Fruit fly (Drosophila melanogaster) whole organism, wandering third instar larva: ENCODE data around the gene Rga.

ENCODE experiments used
- Abd-B ChIP-seq: fragments of >200 bp; optimal IDR thresholded peaks from 2 replicates; lab custom pipeline; 2017; ENCODE audit warnings: missing biosample characterization, missing genetic modification characterization
- CG32264 ChIP-seq: fragments of 200-800 bp; sonication (Bioruptor generic); optimal IDR thresholded peaks from 2 replicates; lab custom pipeline; 2016; ENCODE audit warnings: missing biosample characterization, missing genetic modification characterization
- CG9705 ChIP-seq: fragments of 200-800 bp; sonication (Bioruptor generic); optimal IDR thresholded peaks from 2 replicates; lab custom pipeline; 2018; ENCODE audit warnings: missing biosample characterization, mild to moderate bottlenecking, missing genetic modification characterization
- CrebA ChIP-seq: fragments of 200-800 bp; sonication (Bioruptor generic); optimal IDR thresholded peaks from 2 replicates; lab custom pipeline; 2016; ENCODE audit warnings: missing biosample characterization, mild to moderate bottlenecking, missing genetic modification characterization, borderline replicate concordance
- Dfd ChIP-seq: fragments of >200 bp; optimal IDR thresholded peaks from 2 replicates; lab custom pipeline; 2017; ENCODE audit warnings: missing biosample characterization, missing genetic modification characterization
- Dif ChIP-seq: fragments of 200-275, 200-300 bp; sonication (Bioruptor generic); optimal IDR thresholded peaks from 2 replicates; lab custom pipeline; 2018; ENCODE audit warnings: missing biosample characterization, missing genetic modification characterization; ENCODE audit not compliant: partially characterized antibody
- GATAd ChIP-seq: sonication (Bioruptor generic); optimal IDR thresholded peaks from 2 replicates; lab custom pipeline; 2016; ENCODE audit warnings: missing biosample characterization, missing genetic modification characterization
- HLH106 ChIP-seq: fragments of 200-800 bp; optimal IDR thresholded peaks from 3 replicates; lab custom pipeline; 2019; ENCODE audit warnings: missing biosample characterization, mild to moderate bottlenecking, missing genetic modification characterization, moderate library complexity
- Hnf4 ChIP-seq: fragments of 200-800 bp; sonication (Bioruptor generic); optimal IDR thresholded peaks from 2 replicates; lab custom pipeline; 2016; ENCODE audit warnings: missing biosample characterization, mild to moderate bottlenecking, missing genetic modification characterization
- Hr78 ChIP-seq: fragments of >200 bp; optimal IDR thresholded peaks from 2 replicates; lab custom pipeline; 2017; ENCODE audit warnings: missing biosample characterization, missing genetic modification characterization
- Hr83 ChIP-seq: fragments of 200-300 bp; sonication (Bioruptor generic); optimal IDR thresholded peaks from 2 replicates; lab custom pipeline; 2016; ENCODE audit warnings: missing biosample characterization, mild to moderate bottlenecking, missing genetic modification characterization, moderate library complexity; ENCODE audit not compliant: poor library complexity, severe bottlenecking
- Jra ChIP-seq: sonication (Bioruptor generic); optimal IDR thresholded peaks from 2 replicates; lab custom pipeline; 2016; ENCODE audit warnings: missing biosample characterization, missing genetic modification characterization
- Mio ChIP-seq: sonication (Bioruptor generic); optimal IDR thresholded peaks from 2 replicates; lab custom pipeline; 2016; ENCODE audit warnings: missing biosample characterization, missing genetic modification characterization
- Myc ChIP-seq: fragments of >200 bp; optimal IDR thresholded peaks from 2 replicates; lab custom pipeline; 2017
- N ChIP-seq: fragments of >200 bp; optimal IDR thresholded peaks from 2 replicates; lab custom pipeline; 2018; ENCODE audit warnings: missing biosample characterization, missing external identifiers, missing genetic modification characterization
- OdsH ChIP-seq: fragments of 200-800 bp; sonication (Bioruptor generic); optimal IDR thresholded peaks from 2 replicates; lab custom pipeline; 2016; ENCODE audit warnings: missing biosample characterization, mild to moderate bottlenecking, missing genetic modification characterization
- Rel ChIP-seq, 2 experiments: fragments of 200-800 bp; sonication (Bioruptor generic) in 1 of 2; optimal IDR thresholded peaks; 2 replicates in 1 of 2; 3 replicates in 1 of 2; lab custom pipeline; 2016 to 2019; ENCODE audit warnings: mild to moderate bottlenecking in 2 of 2, missing biosample characterization in 2 of 2, missing genetic modification characterization in 2 of 2, moderate library complexity in 1 of 2
- Sp1 ChIP-seq: fragments of 200-800 bp; sonication (Bioruptor generic); optimal IDR thresholded peaks from 3 replicates; lab custom pipeline; 2019; ENCODE audit warnings: missing biosample characterization, mild to moderate bottlenecking, missing genetic modification characterization, moderate library complexity
- Vsx2 ChIP-seq: fragments of 200-300, 225-300 bp; sonication (Bioruptor generic); optimal IDR thresholded peaks from 2 replicates; lab custom pipeline; 2018; ENCODE audit warnings: missing biosample characterization, missing genetic modification characterization; ENCODE audit not compliant: partially characterized antibody
- br ChIP-seq: fragments of 200-800 bp; sonication (Bioruptor generic); optimal IDR thresholded peaks from 2 replicates; lab custom pipeline; 2016; ENCODE audit warnings: missing biosample characterization, missing genetic modification characterization
- brk ChIP-seq: fragments of 200-800 bp; sonication (Bioruptor generic); optimal IDR thresholded peaks from 2 replicates; lab custom pipeline; 2016; ENCODE audit warnings: missing biosample characterization, mild to moderate bottlenecking, missing genetic modification characterization
- dl ChIP-seq, 2 experiments: fragments of 175-275, 200-275 bp in 1 of 2; fragments of 200-275 bp in 1 of 2; sonication (Bioruptor generic); optimal IDR thresholded peaks; lab custom pipeline; 2018; ENCODE audit warnings: mild to moderate bottlenecking in 2 of 2, missing biosample characterization in 2 of 2, missing genetic modification characterization in 2 of 2, moderate library complexity in 2 of 2; ENCODE audit not compliant: partially characterized antibody in 2 of 2, insufficient read depth in 1 of 2
- dmrt93B ChIP-seq: fragments of 200-800 bp; sonication (Bioruptor generic); optimal IDR thresholded peaks from 2 replicates; lab custom pipeline; 2018; ENCODE audit warnings: missing biosample characterization, mild to moderate bottlenecking, missing genetic modification characterization
- dsf ChIP-seq: sonication (Bioruptor generic); optimal IDR thresholded peaks from 2 replicates; lab custom pipeline; 2016; ENCODE audit warnings: missing biosample characterization, missing genetic modification characterization, borderline replicate concordance
- ey ChIP-seq: fragments of 200-800 bp; sonication (Bioruptor generic); optimal IDR thresholded peaks from 2 replicates; lab custom pipeline; 2016; ENCODE audit warnings: missing biosample characterization, missing genetic modification characterization
- foxo ChIP-seq, 2 experiments: fragments of 200-800 bp; sonication (Bioruptor generic); optimal IDR thresholded peaks; 2 replicates in 1 of 2; 3 replicates in 1 of 2; lab custom pipeline; 2016 to 2017; ENCODE audit warnings: missing biosample characterization in 2 of 2, missing genetic modification characterization in 2 of 2
- fru ChIP-seq: fragments of 200-800 bp; sonication (Bioruptor generic); optimal IDR thresholded peaks from 3 replicates; lab custom pipeline; 2016; ENCODE audit warnings: missing biosample characterization, mild to moderate bottlenecking, missing genetic modification characterization
- h ChIP-seq: fragments of 200-800 bp; sonication (Bioruptor generic); optimal IDR thresholded peaks from 3 replicates; lab custom pipeline; 2016; ENCODE audit warnings: missing biosample characterization, mild to moderate bottlenecking, missing genetic modification characterization
- jim ChIP-seq: fragments of 175-275, 200-325 bp; sonication (Bioruptor generic); optimal IDR thresholded peaks from 2 replicates; lab custom pipeline; 2016; ENCODE audit warnings: missing biosample characterization, mild to moderate bottlenecking, missing genetic modification characterization
- lola ChIP-seq: fragments of >200 bp; optimal IDR thresholded peaks from 2 replicates; lab custom pipeline; 2017; ENCODE audit warnings: missing biosample characterization, missing genetic modification characterization
- pan ChIP-seq: fragments of >200 bp; optimal IDR thresholded peaks from 2 replicates; lab custom pipeline; 2017
- psq ChIP-seq: fragments of 200-800 bp; sonication (Bioruptor generic); optimal IDR thresholded peaks from 3 replicates; lab custom pipeline; 2017; ENCODE audit warnings: missing biosample characterization, mild to moderate bottlenecking, missing genetic modification characterization, moderate library complexity
- rgr ChIP-seq: fragments of 200-800 bp; sonication (Bioruptor generic); optimal IDR thresholded peaks from 3 replicates; lab custom pipeline; 2016; ENCODE audit warnings: missing biosample characterization, mild to moderate bottlenecking, missing genetic modification characterization
- sage ChIP-seq: fragments of 200-800 bp; sonication (Bioruptor generic); optimal IDR thresholded peaks from 2 replicates; lab custom pipeline; 2016; ENCODE audit warnings: missing biosample characterization, mild to moderate bottlenecking, missing genetic modification characterization
- sv ChIP-seq: fragments of 200-800 bp; sonication (Bioruptor generic); optimal IDR thresholded peaks from 3 replicates; lab custom pipeline; 2016; ENCODE audit warnings: missing biosample characterization, missing genetic modification characterization
- tai ChIP-seq: sonication (Bioruptor generic); optimal IDR thresholded peaks from 2 replicates; lab custom pipeline; 2016; ENCODE audit warnings: missing biosample characterization, missing genetic modification characterization
- usp ChIP-seq: fragments of >200 bp; optimal IDR thresholded peaks from 2 replicates; lab custom pipeline; 2017; ENCODE audit warnings: missing biosample characterization, missing genetic modification characterization
- woc ChIP-seq: sonication (Bioruptor generic); optimal IDR thresholded peaks from 2 replicates; lab custom pipeline; 2016; ENCODE audit warnings: missing biosample characterization, mild to moderate bottlenecking, missing genetic modification characterization

Gene Rga

dm6 chr3R:5624115-5624878, 11.4 kb upstream of the Rga start, which contains the start of the genes Dph4, Spec2 and RpL13A (continued):
- TF ChIP-seq dsf (GFP tag; lab: Kevin White, UChicago) (peak; percentile 76), Dfd (no peak), usp (GFP tag; lab: Kevin White, UChicago) (no peak), CrebA (GFP tag; lab: Kevin White, UChicago) (no peak), Dif (no peak), pan (lab: Kevin White, UChicago) (no peak), Jra (peak; percentile 69), psq (peak; percentile 69), lola (GFP tag; lab: Kevin White, UChicago) (no peak), h (GFP tag; lab: Kevin White, UChicago) (peak; percentile 90), fru (GFP tag; lab: Kevin White, UChicago) (peak; percentile 87), Mio (GFP tag; lab: Kevin White, UChicago) (peak; percentile 69), Abd-B (GFP tag; lab: Kevin White, UChicago) (no peak), sv (GFP tag; lab: Kevin White, UChicago) (peak; percentile 84), Hr78 (GFP tag; lab: Kevin White, UChicago) (no peak), CG32264 (GFP tag; lab: Kevin White, UChicago) (peak; percentile 69)

dm6 chr3R:5622985-5623630, 10.2 kb upstream of the Rga start:
- peak; percentile 21 to 68 for TF ChIP-seq foxo (GFP tag; optimal IDR thresholded peaks at IDR 0.05; lab: Kevin White, UChicago)
- TF ChIP-seq Dif: no peak
- TF ChIP-seq Mio (GFP tag; lab: Kevin White, UChicago): peak; percentile 12
- no peak for TF ChIP-seq Myc
- TF ChIP-seq Dfd: no peak
- TF ChIP-seq dsf (GFP tag; lab: Kevin White, UChicago): peak; percentile 41
- TF ChIP-seq lola (GFP tag; lab: Kevin White, UChicago): no peak
- TF ChIP-seq usp (GFP tag; lab: Kevin White, UChicago): no peak
- no peak for TF ChIP-seq Hr78 (GFP tag; lab: Kevin White, UChicago)
- peak; percentile 97 for TF ChIP-seq Hr83 (GFP tag; lab: Kevin White, UChicago)
- TF ChIP-seq dmrt93B (GFP tag; lab: Kevin White, UChicago): peak; percentile 36
- TF ChIP-seq pan (lab: Kevin White, UChicago): no peak
- TF ChIP-seq woc: peak; percentile 36
- no peak for TF ChIP-seq GATAd (GFP tag; lab: Kevin White, UChicago)
- TF ChIP-seq N: no peak
- peak; percentile 80 for TF ChIP-seq h (GFP tag; lab: Kevin White, UChicago)
- peak; percentile 28 for TF ChIP-seq HLH106 (tag; lab: Kevin White, UChicago)
- TF ChIP-seq br: peak; percentile 71
- TF ChIP-seq Sp1: peak; percentile 70
- TF ChIP-seq dl (GFP tag; optimal IDR thresholded peaks at IDR 0.05; lab: Kevin White, UChicago; ENCODE audit: insufficient read depth in 1 of 2, partially characterized antibody in 2 of 2): no peak
- TF ChIP-seq psq: no peak
- no peak for TF ChIP-seq Abd-B (GFP tag; lab: Kevin White, UChicago)
- TF ChIP-seq ey (GFP tag; lab: Kevin White, UChicago): peak; percentile 33
- TF ChIP-seq CG32264 (GFP tag; lab: Kevin White, UChicago): peak; percentile 62
- TF ChIP-seq Hnf4: peak; percentile 89
- TF ChIP-seq Jra: peak; percentile 87
- TF ChIP-seq brk (GFP tag; lab: Kevin White, UChicago): peak; percentile 82
- peak; percentile 66 for TF ChIP-seq CG9705 (GFP tag; lab: Kevin White, UChicago)
- TF ChIP-seq sage: peak; percentile 42
- TF ChIP-seq Vsx2 (GFP tag; lab: Kevin White, UChicago): no peak
- no peak for TF ChIP-seq tai (GFP tag; lab: Kevin White, UChicago)
- peak; percentile 75 for TF ChIP-seq jim (GFP tag; lab: Kevin White, UChicago)
- peak; percentile 72 for TF ChIP-seq fru (GFP tag; lab: Kevin White, UChicago)
- TF ChIP-seq sv (GFP tag; lab: Kevin White, UChicago): peak; percentile 14
- no peak for TF ChIP-seq Rel (GFP tag; optimal IDR thresholded peaks at IDR 0.05; lab: Kevin White, UChicago)
- TF ChIP-seq Rel (tag; optimal IDR thresholded peaks at IDR 0.05; lab: Kevin White, UChicago): peak; percentile 25
- TF ChIP-seq OdsH (GFP tag; lab: Kevin White, UChicago): peak; percentile 79
- no peak for TF ChIP-seq CrebA (GFP tag; lab: Kevin White, UChicago)
- peak; percentile 84 for TF ChIP-seq rgr
